Fruit fly (Drosophila melanogaster): ENCODE measurements around the gene Ir31a.

- no peak for TF ChIP-seq ttk (optimal IDR thresholded peaks at IDR 0.05)
- no peak for TF ChIP-seq h (optimal IDR thresholded peaks at IDR 0.05)
- TF ChIP-seq Sin3A (optimal IDR thresholded peaks at IDR 0.05) = no peak
- no peak for TF ChIP-seq insv (optimal IDR thresholded peaks at IDR 0.05)
Measured at dm6 chr2L:10356508-10356907, 48.9 kb upstream of the Ir31a start, which contains the start of the genes CtsL4 and ClpP.

Data from Kc167 (cell line).